Fruit fly (Drosophila melanogaster): ENCODE results near the gene CG46468.

The CG46468 gene

dm6 chr2L:9613922-9614321 lies 48.7 kb upstream of the CG46468 start (continued):
- no peak for TF ChIP-seq CG7271 (tag; optimal IDR thresholded peaks at IDR 0.05)
- no peak for TF ChIP-seq CG9797 (GFP tag; optimal IDR thresholded peaks at IDR 0.05)
- peak; percentile 38; the same call in 1 of the 2 replicates for TF ChIP-seq NFAT (GFP tag; IDR thresholded peaks at IDR 0.05)
- TF ChIP-seq repo (GFP tag; optimal IDR thresholded peaks at IDR 0.05) = no peak
- TF ChIP-seq CG33557 (GFP tag; optimal IDR thresholded peaks at IDR 0.05) = no peak
- no peak for TF ChIP-seq Ptx1 (GFP tag; IDR thresholded peaks at IDR 0.05)
- no peak for TF ChIP-seq Nf-YB (GFP tag; optimal IDR thresholded peaks at IDR 0.05)
- peak; percentile 45 for TF ChIP-seq Blimp-1 (GFP tag; optimal IDR thresholded peaks at IDR 0.05)
- no peak; the same call in 2 of the 3 replicates for TF ChIP-seq Aef1 (GFP tag; IDR thresholded peaks at IDR 0.05)
- no peak for TF ChIP-seq vnd (GFP tag; IDR thresholded peaks at IDR 0.05; ENCODE audit: partially characterized antibody)
- no peak for TF ChIP-seq CG8765 (GFP tag; IDR thresholded peaks at IDR 0.05)
- TF ChIP-seq NfI (GFP tag; optimal IDR thresholded peaks at IDR 0.05) = peak; percentile 49
- TF ChIP-seq bowl (GFP tag; IDR thresholded peaks at IDR 0.05) = no peak
- no peak for TF ChIP-seq Nf-YA (GFP tag; IDR thresholded peaks at IDR 0.05)
- peak; percentile 39 for TF ChIP-seq Fer3 (tag; optimal IDR thresholded peaks at IDR 0.05)
- no peak for TF ChIP-seq CHES-1-like (GFP tag; optimal IDR thresholded peaks at IDR 0.05)
- peak; percentile 47 for TF ChIP-seq Xrp1 (GFP tag; IDR thresholded peaks at IDR 0.05)
- TF ChIP-seq dan (GFP tag; IDR thresholded peaks at IDR 0.05) = no peak
- TF ChIP-seq peb (GFP tag; IDR thresholded peaks at IDR 0.05) = no peak
- no peak for TF ChIP-seq toy (GFP tag; IDR thresholded peaks at IDR 0.05)
- no peak for TF ChIP-seq oc (tag; optimal IDR thresholded peaks at IDR 0.05)
- peak; percentile 38; the same call in 1 of the 3 replicates for TF ChIP-seq dysf (GFP tag; IDR thresholded peaks at IDR 0.05)
- no peak for TF ChIP-seq Bgb (GFP tag; IDR thresholded peaks at IDR 0.05; ENCODE audit: partially characterized antibody)
- TF ChIP-seq Rfx (GFP tag; IDR thresholded peaks at IDR 0.05) = peak; percentile 58
- no peak for TF ChIP-seq B-H2 (GFP tag; optimal IDR thresholded peaks at IDR 0.05)
- no peak for TF ChIP-seq unc-4 (GFP tag; IDR thresholded peaks at IDR 0.05; ENCODE audit: partially characterized antibody)
- TF ChIP-seq Sry-β (GFP tag; optimal IDR thresholded peaks at IDR 0.05) = peak; percentile 13
- TF ChIP-seq CG4404 (GFP tag; IDR thresholded peaks at IDR 0.05) = no peak
- peak; percentile 43 for TF ChIP-seq vvl (GFP tag; IDR thresholded peaks at IDR 0.05)
- no peak for TF ChIP-seq lmd (GFP tag; IDR thresholded peaks at IDR 0.05)
- TF ChIP-seq nmo (GFP tag; optimal IDR thresholded peaks at IDR 0.05) = no peak
- TF ChIP-seq Oli (tag; optimal IDR thresholded peaks at IDR 0.05) = no peak
- TF ChIP-seq Ravus (GFP tag; IDR thresholded peaks at IDR 0.05) = no peak
- no peak for TF ChIP-seq CG14860 (GFP tag; IDR thresholded peaks at IDR 0.05; ENCODE audit: partially characterized antibody)
- no peak for TF ChIP-seq CG33213 (GFP tag; optimal IDR thresholded peaks at IDR 0.05)
- TF ChIP-seq E2f1 (GFP tag; IDR thresholded peaks at IDR 0.05) = 0 out of 2 replicates have a peak, but pooled peaks have one; percentile 19
- TF ChIP-seq usp (GFP tag; optimal IDR thresholded peaks at IDR 0.05) = no peak
- TF ChIP-seq CG10321 (GFP tag; IDR thresholded peaks at IDR 0.05) = no peak
- peak; percentile 41 for TF ChIP-seq CG1233 (GFP tag; optimal IDR thresholded peaks at IDR 0.05)
- no peak for TF ChIP-seq CG2202 (tag; optimal IDR thresholded peaks at IDR 0.05)
- TF ChIP-seq Chrac-16 (GFP tag; optimal IDR thresholded peaks at IDR 0.05) = peak; percentile 26
- TF ChIP-seq sd (tag; optimal IDR thresholded peaks at IDR 0.05) = peak; percentile 98
- TF ChIP-seq CG6854 (GFP tag; optimal IDR thresholded peaks at IDR 0.05) = peak; percentile 6
- no peak for TF ChIP-seq ato (GFP tag; IDR thresholded peaks at IDR 0.05; ENCODE audit: partially characterized antibody)
- no peak for TF ChIP-seq CG10543 (GFP tag; optimal IDR thresholded peaks at IDR 0.05)
- no peak; the same call in 1 of the 2 replicates for TF ChIP-seq GATAe (GFP tag; conservative IDR thresholded peaks at IDR 0.05)
- TF ChIP-seq CG15011 (GFP tag; optimal IDR thresholded peaks at IDR 0.05) = peak; percentile 33
- TF ChIP-seq pb (GFP tag; optimal IDR thresholded peaks at IDR 0.05) = no peak
- TF ChIP-seq CG2889 (GFP tag; IDR thresholded peaks at IDR 0.05) = no peak
- TF ChIP-seq Pdp1 (GFP tag; optimal IDR thresholded peaks at IDR 0.05) = peak in 1 of 2 experiments; percentile 58
- TF ChIP-seq bsh (GFP tag; optimal IDR thresholded peaks at IDR 0.05) = peak in 1 of 2 experiments; percentile 64
